Fruit fly (Drosophila melanogaster): ENCODE results near the gene CG7655.

The CG7655 gene

dm6 chr3R:17680639-17681302 is 1.7 kb upstream of the CG7655 start (continued):
- TF ChIP-seq chif (GFP tag; optimal IDR thresholded peaks at IDR 0.05) (peak in 1 of 2 experiments; percentile 10), trem (tag; optimal IDR thresholded peaks at IDR 0.05) (peak; percentile 53), CG7271 (tag; optimal IDR thresholded peaks at IDR 0.05) (no peak), CoRest (tag; optimal IDR thresholded peaks at IDR 0.05) (peak; percentile 63), NC2β (GFP tag; optimal IDR thresholded peaks at IDR 0.05) (no peak), Oaz (GFP tag; IDR thresholded peaks at IDR 0.05) (no peak), zfh1 (GFP tag; IDR thresholded peaks at IDR 0.05) (no peak), CG9817 (tag; optimal IDR thresholded peaks at IDR 0.05) (no peak), ham (GFP tag; IDR thresholded peaks at IDR 0.05) (no peak), Deaf1 (tag; optimal IDR thresholded peaks at IDR 0.05) (no peak), zen (tag; optimal IDR thresholded peaks at IDR 0.05) (peak; percentile 54), CG6854 (GFP tag; optimal IDR thresholded peaks at IDR 0.05) (no peak), CG6813 (GFP tag; optimal IDR thresholded peaks at IDR 0.05) (peak; percentile 17), CG17912 (GFP tag; optimal IDR thresholded peaks at IDR 0.05) (no peak), CG1832 (GFP tag; optimal IDR thresholded peaks at IDR 0.05) (no peak), tll (GFP tag; optimal IDR thresholded peaks at IDR 0.05) (no peak), CG3847 (GFP tag; IDR thresholded peaks at IDR 0.05) (0 out of 2 replicates have a peak, but pooled peaks have one; percentile 20), ATbp (GFP tag; optimal IDR thresholded peaks at IDR 0.05) (peak; percentile 46), CG8089 (GFP tag; optimal IDR thresholded peaks at IDR 0.05) (no peak), cato (GFP tag; optimal IDR thresholded peaks at IDR 0.05; ENCODE audit: borderline replicate concordance) (peak; percentile 9), HmgZ (tag; optimal IDR thresholded peaks at IDR 0.05) (no peak), CG34224 (GFP tag; IDR thresholded peaks at IDR 0.05; ENCODE audit: partially characterized antibody) (no peak), grn (GFP tag; optimal IDR thresholded peaks at IDR 0.05) (no peak), unpg (GFP tag; optimal IDR thresholded peaks at IDR 0.05) (peak; percentile 23), otp (GFP tag; IDR thresholded peaks at IDR 0.05) (0 out of 3 replicates have a peak, but pooled peaks have one; percentile 20), lov (optimal IDR thresholded peaks at IDR 0.05) (no peak), lov (GFP tag; IDR thresholded peaks at IDR 0.05) (0 out of 3 replicates have a peak, but pooled peaks have one; percentile 53), mam (GFP tag; optimal IDR thresholded peaks at IDR 0.05) (peak; percentile 4), CG18619 (GFP tag; optimal IDR thresholded peaks at IDR 0.05) (peak; percentile 39), CG5245 (GFP tag; optimal IDR thresholded peaks at IDR 0.05) (no peak), D (optimal IDR thresholded peaks at IDR 0.05) (no peak), D (GFP tag; optimal IDR thresholded peaks at IDR 0.05) (peak; percentile 55), Opbp (GFP tag; IDR thresholded peaks at IDR 0.05; ENCODE audit: partially characterized antibody) (no peak), dimm (GFP tag; IDR thresholded peaks at IDR 0.05) (no peak), p53 (GFP tag; optimal IDR thresholded peaks at IDR 0.05) (peak; percentile 3), CG10321 (GFP tag; IDR thresholded peaks at IDR 0.05) (no peak), NC2α (GFP tag; optimal IDR thresholded peaks at IDR 0.05) (no peak), Xbp1 (GFP tag; optimal IDR thresholded peaks at IDR 0.05) (peak; percentile 55), CG14965 (GFP tag; optimal IDR thresholded peaks at IDR 0.05; ENCODE audit: borderline replicate concordance) (no peak), Mes4 (GFP tag; optimal IDR thresholded peaks at IDR 0.05) (no peak), CG12104 (GFP tag; optimal IDR thresholded peaks at IDR 0.05) (peak; percentile 13), Eip74EF (GFP tag; optimal IDR thresholded peaks at IDR 0.05) (peak in 1 of 2 experiments; percentile 25), dmrt11E (tag; optimal IDR thresholded peaks at IDR 0.05) (peak; percentile 44), H2.0 (GFP tag; IDR thresholded peaks at IDR 0.05) (no peak), D19A (tag; optimal IDR thresholded peaks at IDR 0.05) (peak; percentile 61), mirr (GFP tag; optimal IDR thresholded peaks at IDR 0.05) (no peak), CG3065 (GFP tag; optimal IDR thresholded peaks at IDR 0.05) (no peak), Doc3 (GFP tag; IDR thresholded peaks at IDR 0.05; ENCODE audit: partially characterized antibody) (no peak), CG13296 (GFP tag; optimal IDR thresholded peaks at IDR 0.05) (peak; percentile 3)
